Worm (Caenorhabditis elegans): Measurements from ENCODE around the gene F08D12.15.

DNA sequence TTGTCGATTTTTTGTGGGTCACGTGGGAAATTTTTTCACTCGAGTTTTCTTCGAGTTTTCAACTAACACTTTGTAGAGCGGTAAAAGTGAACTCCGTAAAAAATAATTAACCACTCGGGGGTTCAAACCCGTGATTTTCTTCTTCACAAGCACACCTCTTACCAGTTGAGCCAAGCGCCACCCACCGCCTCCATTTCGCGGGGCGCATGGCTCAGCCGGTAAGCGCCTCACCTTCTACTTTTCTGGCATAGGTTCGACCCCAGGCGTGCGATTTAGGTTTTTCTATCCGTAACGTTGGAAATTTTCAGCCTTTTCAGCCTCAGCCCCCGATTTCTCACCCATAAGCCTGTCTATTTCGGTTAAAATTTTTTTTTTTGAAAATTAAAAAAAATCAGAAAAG lies 44.4 kb upstream of the F08D12.15 start:
- no peak for TF ChIP-seq T22C8.4 (GFP tag; IDR thresholded peaks at IDR 0.05)
- no peak for TF ChIP-seq flt-1 (GFP tag; IDR thresholded peaks at IDR 0.05)

Measured in whole organism, midembryonic.